Worm (Caenorhabditis elegans) whole organism, L3 larva: Measurements from ENCODE around the gene kars-1.

Experiments
- ama-1 ChIP-seq: fragments of 150-350 bp; optimal IDR thresholded peaks from 2 replicates; lab custom pipeline; 2018
- ceh-82 ChIP-seq: fragments of 150-350 bp; optimal IDR thresholded peaks from 2 replicates; lab custom pipeline; 2014; ENCODE audit warnings: missing biosample characterization, missing genetic modification characterization
- egl-27 ChIP-seq: sonication (generic microtip); optimal IDR thresholded peaks from 4 replicates; lab custom pipeline; 2017; ENCODE audit warnings: missing biosample characterization, missing genetic modification reagents, missing genetic modification characterization
- fos-1 ChIP-seq: fragments of 150-350 bp; optimal IDR thresholded peaks from 2 replicates; lab custom pipeline; 2014; ENCODE audit warnings: missing biosample characterization, missing genetic modification characterization
- jun-1 ChIP-seq: fragments of 150-350 bp; optimal IDR thresholded peaks from 2 replicates; lab custom pipeline; 2014; ENCODE audit warnings: missing biosample characterization, missing genetic modification reagents, missing genetic modification characterization
- lin-15B ChIP-seq: fragments of 150-350 bp; optimal IDR thresholded peaks from 2 replicates; lab custom pipeline; 2014; ENCODE audit warnings: missing biosample characterization, missing genetic modification characterization
- nhr-237 ChIP-seq: fragments of 150-350 bp; optimal IDR thresholded peaks from 2 replicates; lab custom pipeline; 2014; ENCODE audit warnings: missing biosample characterization, missing genetic modification characterization
- pha-4 ChIP-seq: fragments of 150-350 bp; optimal IDR thresholded peaks from 2 replicates; lab custom pipeline; 2014; ENCODE audit warnings: missing biosample characterization, missing genetic modification reagents, missing genetic modification characterization
- unc-39 ChIP-seq: sonication (generic microtip); optimal IDR thresholded peaks from 4 replicates; lab custom pipeline; 2017; ENCODE audit warnings: missing biosample characterization, missing genetic modification characterization
- unc-62 ChIP-seq: fragments of 150-350 bp; sonication (generic microtip); optimal IDR thresholded peaks from 4 replicates; lab custom pipeline; 2014; ENCODE audit warnings: missing biosample characterization, missing genetic modification reagents, missing genetic modification characterization
- zag-1 ChIP-seq: fragments of 150-350 bp; optimal IDR thresholded peaks from 2 replicates; lab custom pipeline; 2014; ENCODE audit warnings: missing biosample characterization, missing genetic modification characterization

DNA sequence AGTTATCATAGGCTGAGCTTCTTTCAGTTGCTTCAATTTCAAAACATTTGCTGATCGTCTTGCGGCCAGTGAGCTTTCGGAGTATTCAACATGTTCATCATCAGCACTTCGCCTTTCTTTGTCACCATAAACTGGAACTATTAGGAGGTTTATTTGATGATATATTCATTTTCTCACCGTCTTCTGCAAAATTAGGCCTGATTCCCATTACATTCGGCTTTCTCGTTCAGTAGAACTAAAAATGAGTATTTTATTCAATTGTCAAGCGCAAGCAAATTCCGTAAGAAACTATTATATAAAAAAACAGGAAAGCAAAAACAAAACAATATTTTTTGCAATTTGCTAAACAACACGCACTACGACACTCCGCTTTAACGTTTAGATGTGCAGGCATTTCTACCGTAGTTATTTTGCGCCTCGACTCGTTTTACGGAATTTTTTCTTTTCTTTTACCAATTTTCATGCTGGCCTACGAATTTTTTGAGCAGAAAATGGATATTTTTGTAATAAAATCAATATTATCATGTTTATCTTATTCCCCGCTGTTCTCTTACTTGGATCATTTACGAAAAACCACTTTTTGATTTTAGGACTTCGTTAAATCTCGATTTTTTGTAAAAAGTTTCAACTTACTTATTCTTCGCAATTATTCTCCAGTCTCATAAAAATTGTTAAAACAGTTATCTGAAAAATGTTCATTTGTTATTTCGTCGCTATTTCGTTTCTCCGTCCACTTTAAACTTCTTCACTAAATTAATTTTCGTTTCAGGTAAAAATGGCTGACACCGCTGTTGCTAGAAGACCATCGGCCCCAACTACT lies 32.8 kb upstream of the kars-1 start, which contains the start of the genes farl-11 and rpl-33:
- TF ChIP-seq lin-15B (tag; lab: Kevin White, UChicago) (peak; percentile 100), ceh-82 (tag; lab: Kevin White, UChicago) (no peak), fos-1 (tag; lab: Kevin White, UChicago) (no peak), unc-39 (tag; lab: Kevin White, UChicago) (no peak), jun-1 (peak; percentile 68), nhr-237 (tag; lab: Kevin White, UChicago) (no peak), pha-4 (tag; lab: Kevin White, UChicago) (peak; percentile 98), zag-1 (tag; lab: Kevin White, UChicago) (no peak), ama-1 (lab: Kevin White, UChicago) (peak; percentile 46), egl-27 (tag; lab: Kevin White, UChicago) (no peak), unc-62 (GFP tag; lab: Kevin White, UChicago) (no peak)
